Fruit fly (Drosophila melanogaster) whole organism, embryonic: ENCODE data around the gene CG6142.

Source experiments
- BEAF-32 ChIP-seq: fragments of 200-800 bp; sonication (Bioruptor generic); optimal IDR thresholded peaks from 3 replicates; lab custom pipeline; 2017; ENCODE audit warnings: missing biosample characterization, missing genetic modification characterization, mild to moderate bottlenecking, moderate library complexity, missing genetic modification reagents
- Bdp1 ChIP-seq: fragments of 200-800 bp; sonication (Bioruptor generic); optimal IDR thresholded peaks from 3 replicates; lab custom pipeline; 2016; ENCODE audit warnings: missing biosample characterization, missing genetic modification characterization
- C15 ChIP-seq: fragments of 200-800 bp; sonication (Bioruptor generic); IDR thresholded peaks from 3 replicates; pipeline ENCODE4 v1.3.6; 2022; ENCODE audit warnings: missing biosample characterization, missing genetic modification characterization
- CG11456 ChIP-seq: fragments of 200-800 bp; sonication (Bioruptor generic); IDR thresholded peaks from 3 replicates; pipeline ENCODE4 v1.3.6; 2022; ENCODE audit warnings: missing biosample characterization, missing genetic modification characterization
- CG11696 ChIP-seq: fragments of 200-800 bp; sonication (Bioruptor generic); IDR thresholded peaks from 2 replicates; pipeline ENCODE4 v1.3.6; 2022; ENCODE audit warnings: missing biosample characterization, missing genetic modification characterization
- CG12236 ChIP-seq: fragments of 200-800 bp; sonication (Bioruptor generic); optimal IDR thresholded peaks from 2 replicates; lab custom pipeline; 2016; ENCODE audit warnings: missing biosample characterization, missing genetic modification characterization
- CG13123 ChIP-seq: fragments of 200-800 bp; sonication (Bioruptor generic); optimal IDR thresholded peaks from 2 replicates; lab custom pipeline; 2016; ENCODE audit warnings: missing biosample characterization, missing genetic modification characterization
- CG13624 ChIP-seq: fragments of 200-800 bp; sonication (Bioruptor generic); optimal IDR thresholded peaks from 2 replicates; lab custom pipeline; 2016; ENCODE audit warnings: missing biosample characterization, missing genetic modification characterization
- CG15269 ChIP-seq: fragments of 200-800 bp; sonication (Bioruptor generic); optimal IDR thresholded peaks from 2 replicates; lab custom pipeline; 2018; ENCODE audit warnings: missing biosample characterization, mild to moderate bottlenecking, missing genetic modification characterization, moderate library complexity
- CG1602 ChIP-seq: fragments of 200-800 bp; sonication (Bioruptor generic); optimal IDR thresholded peaks from 3 replicates; lab custom pipeline; 2016; ENCODE audit warnings: missing biosample characterization, missing genetic modification characterization
- CG1603 ChIP-seq: fragments of 200-800 bp; sonication (Bioruptor generic); optimal IDR thresholded peaks from 2 replicates; lab custom pipeline; 2019; ENCODE audit warnings: missing biosample characterization, mild to moderate bottlenecking, missing genetic modification characterization, moderate library complexity
- CG31365 ChIP-seq: fragments of 200-800 bp; sonication (Bioruptor generic); optimal IDR thresholded peaks from 2 replicates; lab custom pipeline; 2018; ENCODE audit warnings: missing biosample characterization, mild to moderate bottlenecking, missing genetic modification characterization
- CG4617 ChIP-seq: fragments of 200-800 bp; sonication (Bioruptor generic); optimal IDR thresholded peaks from 3 replicates; lab custom pipeline; 2016; ENCODE audit warnings: missing biosample characterization, missing genetic modification characterization, borderline replicate concordance
- CG6689 ChIP-seq: fragments of 200-800 bp; sonication (Bioruptor generic); IDR thresholded peaks from 2 replicates; pipeline ENCODE4 v1.3.6; 2022; ENCODE audit warnings: missing biosample characterization, missing genetic modification characterization
- CG7357 ChIP-seq: fragments of 200-800 bp; sonication (Bioruptor generic); IDR thresholded peaks from 3 replicates; pipeline ENCODE4 v1.3.6; 2022; ENCODE audit warnings: missing biosample characterization, missing genetic modification characterization
- CG8290 ChIP-seq, 3 experiments: fragments of 200-800 bp; sonication (Bioruptor generic); optimal IDR thresholded peaks; 2 replicates each; lab custom pipeline; 2016 to 2019; ENCODE audit warnings: missing biosample characterization in 3 of 3, missing genetic modification characterization in 3 of 3, mild to moderate bottlenecking in 2 of 3, moderate library complexity in 1 of 3
- CG8359 ChIP-seq: fragments of 200-800 bp; sonication (Bioruptor generic); optimal IDR thresholded peaks from 2 replicates; lab custom pipeline; 2017; ENCODE audit warnings: missing biosample characterization, mild to moderate bottlenecking, missing genetic modification characterization, borderline replicate concordance
- CG8478 ChIP-seq: fragments of >200 bp; optimal IDR thresholded peaks from 2 replicates; lab custom pipeline; 2018
- CG8765 ChIP-seq: fragments of 200-800 bp; sonication (Bioruptor generic); IDR thresholded peaks from 2 replicates; pipeline ENCODE4 v1.3.6; 2022; ENCODE audit warnings: missing biosample characterization, missing genetic modification characterization
- CG9797 ChIP-seq: fragments of 200-800 bp; sonication (Bioruptor generic); optimal IDR thresholded peaks from 3 replicates; lab custom pipeline; 2018; ENCODE audit warnings: missing biosample characterization, mild to moderate bottlenecking, missing genetic modification characterization
- Dbx ChIP-seq: fragments of 200-800 bp; sonication (Bioruptor generic); IDR thresholded peaks from 3 replicates; pipeline ENCODE4 v1.3.6; 2022; ENCODE audit warnings: missing biosample characterization, missing genetic modification characterization
- Dip3 ChIP-seq: fragments of 200-800 bp; sonication (Bioruptor generic); optimal IDR thresholded peaks from 3 replicates; lab custom pipeline; 2016; ENCODE audit warnings: missing biosample characterization, missing genetic modification characterization
- E2f2 ChIP-seq: fragments of 200-800 bp; sonication (Bioruptor generic); IDR thresholded peaks from 2 replicates; pipeline ENCODE4 v1.3.6; 2022; ENCODE audit warnings: missing biosample characterization, missing genetic modification characterization
- Eip74EF ChIP-seq, 2 experiments: fragments of 200-800 bp in 1 of 2; fragments of >200 bp in 1 of 2; sonication (Bioruptor generic) in 1 of 2; optimal IDR thresholded peaks; 2 replicates each; lab custom pipeline; 2017 to 2019; ENCODE audit warnings: missing biosample characterization in 2 of 2, missing genetic modification characterization in 2 of 2, mild to moderate bottlenecking in 1 of 2, moderate library complexity in 1 of 2
- Elba2 ChIP-seq: fragments of 200-800 bp; sonication (Bioruptor generic); optimal IDR thresholded peaks from 3 replicates; lab custom pipeline; 2016; ENCODE audit warnings: missing biosample characterization, missing genetic modification characterization
- Ets65A ChIP-seq: fragments of 200-800 bp; sonication (Bioruptor generic); peaks from one replicate; lab custom pipeline; 2016; ENCODE audit warnings: missing biosample characterization, missing genetic modification characterization
- Gug ChIP-seq: fragments of 200-800 bp; sonication (Bioruptor generic); IDR thresholded peaks from 4 replicates; pipeline ENCODE4 v1.3.6; 2022; ENCODE audit warnings: missing biosample characterization, missing genetic modification characterization
- Hmr ChIP-seq: fragments of 200-800 bp; sonication (Bioruptor generic); optimal IDR thresholded peaks from 3 replicates; lab custom pipeline; 2017; ENCODE audit warnings: mild to moderate bottlenecking, missing biosample characterization, missing genetic modification reagents, missing genetic modification characterization
- Hr78 ChIP-seq, 2 experiments: fragments of 200-800 bp in 1 of 2; fragments of >200 bp in 1 of 2; sonication (Bioruptor generic) in 1 of 2; optimal IDR thresholded peaks; 2 replicates each; lab custom pipeline; 2017 to 2019; ENCODE audit warnings: missing biosample characterization in 2 of 2, missing genetic modification characterization in 2 of 2, mild to moderate bottlenecking in 1 of 2, moderate library complexity in 1 of 2
- NC2α ChIP-seq: fragments of 200-800 bp; sonication (Bioruptor generic); optimal IDR thresholded peaks from 2 replicates; lab custom pipeline; 2016; ENCODE audit warnings: missing biosample characterization, missing genetic modification characterization
- NC2β ChIP-seq: fragments of 200-800 bp; sonication (Bioruptor generic); optimal IDR thresholded peaks from 2 replicates; lab custom pipeline; 2016; ENCODE audit warnings: missing biosample characterization, missing genetic modification characterization
- Scr ChIP-seq: fragments of 200-800 bp; sonication (Bioruptor generic); IDR thresholded peaks from 2 replicates; pipeline ENCODE4 v1.3.6; 2022; ENCODE audit warnings: missing biosample characterization, missing genetic modification characterization; ENCODE audit not compliant: partially characterized antibody
- Sin3A ChIP-seq: fragments of >200 bp; optimal IDR thresholded peaks from 2 replicates; lab custom pipeline; 2018
- Spps ChIP-seq: fragments of 200-800 bp; sonication (Bioruptor generic); optimal IDR thresholded peaks from 2 replicates; lab custom pipeline; 2018; ENCODE audit warnings: missing biosample characterization, mild to moderate bottlenecking, missing genetic modification characterization
- ash1 ChIP-seq: fragments of 200-800 bp; sonication (Bioruptor generic); optimal IDR thresholded peaks from 2 replicates; lab custom pipeline; 2018; ENCODE audit warnings: missing biosample characterization, mild to moderate bottlenecking, missing genetic modification characterization
- az2 ChIP-seq: fragments of 200-800 bp; sonication (Bioruptor generic); optimal IDR thresholded peaks from 3 replicates; lab custom pipeline; 2016; ENCODE audit warnings: missing biosample characterization, missing genetic modification characterization
- bowl ChIP-seq: fragments of 200-800 bp; sonication (Bioruptor generic); IDR thresholded peaks from 2 replicates; pipeline ENCODE4 v1.3.6; 2022; ENCODE audit warnings: missing biosample characterization, missing genetic modification characterization
- btn ChIP-seq: fragments of 200-800 bp; sonication (Bioruptor generic); optimal IDR thresholded peaks from 2 replicates; lab custom pipeline; 2016; ENCODE audit warnings: missing biosample characterization, missing genetic modification characterization
- ci ChIP-seq: fragments of 200-800 bp; sonication (Bioruptor generic); IDR thresholded peaks from 3 replicates; pipeline ENCODE4 v1.3.6; 2022; ENCODE audit warnings: missing biosample characterization, missing genetic modification characterization
- da ChIP-seq: fragments of 200-800 bp; sonication (Bioruptor generic); optimal IDR thresholded peaks from 2 replicates; lab custom pipeline; 2016; ENCODE audit warnings: missing biosample characterization, missing genetic modification characterization
- dimm ChIP-seq: fragments of 200-800 bp; sonication (Bioruptor generic); IDR thresholded peaks from 2 replicates; pipeline ENCODE4 v1.3.6; 2022; ENCODE audit warnings: missing biosample characterization, missing genetic modification characterization
- dm ChIP-seq: fragments of 200-800 bp; sonication (Bioruptor generic); optimal IDR thresholded peaks from 3 replicates; lab custom pipeline; 2016; ENCODE audit warnings: missing biosample characterization, missing genetic modification characterization
- en ChIP-seq: fragments of 200-800 bp; sonication (Bioruptor generic); optimal IDR thresholded peaks from 2 replicates; lab custom pipeline; 2016; ENCODE audit warnings: missing biosample characterization, missing genetic modification characterization
- gce ChIP-seq: fragments of 200-800 bp; sonication (Bioruptor generic); IDR thresholded peaks from 3 replicates; pipeline ENCODE4 v1.3.6; 2022; ENCODE audit warnings: missing biosample characterization, missing genetic modification characterization
- lov ChIP-seq, 2 experiments: fragments of 200-800 bp in 1 of 2; fragments of >200 bp in 1 of 2; sonication (Bioruptor generic) in 1 of 2; IDR thresholded peaks in 1 of 2; optimal IDR thresholded peaks in 1 of 2; 2 replicates in 1 of 2; 3 replicates in 1 of 2; pipeline versions ENCODE4 v1.3.6 to Lab custom; 2017 to 2022; ENCODE audit warnings: missing biosample characterization in 1 of 2, missing genetic modification characterization in 1 of 2
- pho ChIP-seq: fragments of 200-800 bp; sonication (Bioruptor generic); optimal IDR thresholded peaks from 2 replicates; lab custom pipeline; 2016; ENCODE audit warnings: missing biosample characterization, missing genetic modification characterization
- sens-2 ChIP-seq: fragments of 200-800 bp; sonication (Bioruptor generic); IDR thresholded peaks from 2 replicates; pipeline ENCODE4 v1.3.6; 2022; ENCODE audit warnings: missing biosample characterization, missing genetic modification characterization
- sima ChIP-seq: fragments of 200-800 bp; sonication (Bioruptor generic); optimal IDR thresholded peaks from 2 replicates; lab custom pipeline; 2016; ENCODE audit warnings: missing biosample characterization, missing genetic modification characterization
- ssp ChIP-seq: fragments of 200-800 bp; sonication (Bioruptor generic); IDR thresholded peaks from 2 replicates; pipeline ENCODE4 v1.3.6; 2022; ENCODE audit warnings: missing biosample characterization, missing genetic modification characterization
- tin ChIP-seq: fragments of 200-800 bp; sonication (Bioruptor generic); optimal IDR thresholded peaks from 3 replicates; lab custom pipeline; 2016; ENCODE audit warnings: missing biosample characterization, missing genetic modification characterization
- tna ChIP-seq: fragments of 200-800 bp; sonication (Bioruptor generic); IDR thresholded peaks from 2 replicates; pipeline ENCODE4 v1.3.6; 2022; ENCODE audit warnings: missing biosample characterization, missing genetic modification characterization; ENCODE audit not compliant: partially characterized antibody

The CG6142 gene

DNA sequence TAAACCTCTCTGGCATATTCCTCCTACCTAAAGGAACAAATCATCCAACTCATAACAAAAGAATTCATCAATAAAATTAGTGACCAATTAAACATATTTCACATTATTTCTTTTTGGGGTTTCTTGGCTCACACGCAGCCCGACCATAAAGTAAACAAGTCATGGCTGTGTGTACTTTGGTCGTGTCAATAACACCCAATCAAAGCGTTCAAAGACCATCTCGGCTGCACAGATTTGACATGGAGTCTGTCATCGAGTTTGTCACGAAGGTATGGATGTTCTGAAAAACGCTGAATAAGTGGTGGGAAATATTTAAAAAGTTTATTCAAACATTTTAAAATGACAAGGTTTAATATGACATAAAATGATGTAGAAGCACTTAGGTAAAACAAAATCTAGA is 2.4 kb upstream of the CG6142 start (continued):
- TF ChIP-seq NC2β (GFP tag; lab: Kevin White, UChicago) (peak; percentile 14), CG8478 (lab: Kevin White, UChicago) (no peak), Elba2 (GFP tag; lab: Kevin White, UChicago) (no peak), CG9797 (GFP tag; lab: Kevin White, UChicago) (no peak), lov (optimal IDR thresholded peaks at IDR 0.05; lab: Kevin White, UChicago) (no peak), lov (GFP tag; IDR thresholded peaks at IDR 0.05; lab: Robert Waterston, UW) (peak; percentile 41; the same call in 1 of the 3 replicates), ash1 (GFP tag; lab: Kevin White, UChicago) (no peak), pho (GFP tag; lab: Kevin White, UChicago) (no peak), bowl (no peak), Dbx (GFP tag; lab: Robert Waterston, UW) (0 out of 3 replicates have a peak, but pooled peaks have one; percentile 24), CG1602 (GFP tag; lab: Kevin White, UChicago) (peak; percentile 17), CG13624 (GFP tag; lab: Kevin White, UChicago) (peak; percentile 1), CG8359 (GFP tag; lab: Kevin White, UChicago) (no peak), CG11456 (GFP tag; lab: Robert Waterston, UW) (no peak; the same call in 2 of the 3 replicates), sima (no peak), dm (no peak), CG6689 (no peak), BEAF-32 (no peak), C15 (GFP tag; lab: Robert Waterston, UW) (no peak), Bdp1 (GFP tag; lab: Kevin White, UChicago) (peak; percentile 38), CG12236 (GFP tag; lab: Kevin White, UChicago) (peak; percentile 20), sens-2 (0 out of 2 replicates have a peak, but pooled peaks have one; percentile 38), btn (no peak), CG1603 (tag; lab: Kevin White, UChicago) (peak; percentile 43), NC2α (GFP tag; lab: Kevin White, UChicago) (no peak), Spps (tag; lab: Kevin White, UChicago) (no peak), CG7357 (GFP tag; lab: Robert Waterston, UW) (no peak), gce (GFP tag; lab: Robert Waterston, UW) (peak; percentile 67; the same call in 1 of the 3 replicates), Ets65A (GFP tag; lab: Kevin White, UChicago) (peak; percentile 90), tin (GFP tag; lab: Kevin White, UChicago) (no peak), CG13123 (GFP tag; lab: Kevin White, UChicago) (peak; percentile 25), Scr (GFP tag; lab: Robert Waterston, UW) (no peak), ssp (GFP tag; lab: Robert Waterston, UW) (no peak), CG31365 (peak; percentile 12), Hmr (peak; percentile 47), Hr78 (GFP tag; optimal IDR thresholded peaks at IDR 0.05; lab: Kevin White, UChicago) (no peak), CG11696 (GFP tag; lab: Robert Waterston, UW) (no peak; the same call in 1 of the 2 replicates), CG8290 (GFP tag; optimal IDR thresholded peaks at IDR 0.05; lab: Kevin White, UChicago) (no peak), CG8290 (tag; optimal IDR thresholded peaks at IDR 0.05; lab: Kevin White, UChicago) (peak in 1 of 2 experiments; percentile 70), az2 (no peak), Gug (GFP tag; lab: Robert Waterston, UW) (no peak), CG8765 (GFP tag; lab: Robert Waterston, UW) (no peak), Eip74EF (GFP tag; optimal IDR thresholded peaks at IDR 0.05; lab: Kevin White, UChicago) (no peak), dimm (GFP tag; lab: Robert Waterston, UW) (0 out of 2 replicates have a peak, but pooled peaks have one; percentile 21), Sin3A (no peak), CG4617 (GFP tag; lab: Kevin White, UChicago) (no peak), en (GFP tag; lab: Kevin White, UChicago) (no peak), CG15269 (tag; lab: Kevin White, UChicago) (peak; percentile 63), E2f2 (GFP tag; lab: Robert Waterston, UW) (peak; percentile 22; the same call in 1 of the 2 replicates), da (no peak), Dip3 (GFP tag; lab: Kevin White, UChicago) (no peak), tna (GFP tag; lab: Robert Waterston, UW) (no peak), ci (GFP tag; lab: Robert Waterston, UW) (peak; percentile 68)
